1 fruit fly cellular context compared by ENCODE assay signal in genomic region chr2L:16706882-16707775, dm6.
TF ChIP-seq lines count a peak whose summit lies in the region.

No protein-coding gene starts in this region.

TF ChIP-seq in whole organism, embryonic, 481 proteins besides CTCF, POLR2A, EP300 and RAD21 (continued from another document and continues in another):
- TF ChIP-seq eyg (GFP tag; optimal IDR thresholded peaks at IDR 0.05; lab: Kevin White, UChicago) = no peak
- TF ChIP-seq Rx (GFP tag; IDR thresholded peaks at IDR 0.05; lab: Robert Waterston, UW) = no peak
- no peak for TF ChIP-seq Ets65A (GFP tag; lab: Kevin White, UChicago)
- no peak for TF ChIP-seq Usf (GFP tag; optimal IDR thresholded peaks at IDR 0.05; lab: Kevin White, UChicago)
- no peak for TF ChIP-seq CG8359 (GFP tag; optimal IDR thresholded peaks at IDR 0.05; lab: Kevin White, UChicago; ENCODE audit: borderline replicate concordance)
- no peak for TF ChIP-seq Tbp (GFP tag; optimal IDR thresholded peaks at IDR 0.05; lab: Kevin White, UChicago)
- no peak for TF ChIP-seq Neu2 (GFP tag; optimal IDR thresholded peaks at IDR 0.05; lab: Kevin White, UChicago; ENCODE audit: borderline replicate concordance)
- no peak for TF ChIP-seq salm (tag; optimal IDR thresholded peaks at IDR 0.05; lab: Kevin White, UChicago)
- TF ChIP-seq dysf (GFP tag; IDR thresholded peaks at IDR 0.05; lab: Robert Waterston, UW) = 0 out of 3 replicates have a peak, but pooled peaks have one; percentile 35
- TF ChIP-seq CG14014 (GFP tag; IDR thresholded peaks at IDR 0.05; lab: Robert Waterston, UW) = 0 out of 2 replicates have a peak, but pooled peaks have one; percentile 9
- TF ChIP-seq Hmr (GFP tag; optimal IDR thresholded peaks at IDR 0.05; lab: Kevin White, UChicago) = peak; percentile 2
- TF ChIP-seq H15 (GFP tag; IDR thresholded peaks at IDR 0.05; lab: Robert Waterston, UW) = no peak
- TF ChIP-seq eve (GFP tag; optimal IDR thresholded peaks at IDR 0.05; lab: Kevin White, UChicago) = no peak
- no peak for TF ChIP-seq Gug (GFP tag; IDR thresholded peaks at IDR 0.05; lab: Robert Waterston, UW)
- no peak for TF ChIP-seq CG7786 (GFP tag; optimal IDR thresholded peaks at IDR 0.05; lab: Kevin White, UChicago)
- no peak for TF ChIP-seq ato (GFP tag; IDR thresholded peaks at IDR 0.05; lab: Robert Waterston, UW; ENCODE audit: partially characterized antibody)
- TF ChIP-seq CG15696 (tag; optimal IDR thresholded peaks at IDR 0.05; lab: Kevin White, UChicago) = no peak
- no peak for TF ChIP-seq Taf1 (GFP tag; IDR thresholded peaks at IDR 0.05; lab: Robert Waterston, UW)
- TF ChIP-seq fu2 (GFP tag; optimal IDR thresholded peaks at IDR 0.05; lab: Kevin White, UChicago) = no peak
- TF ChIP-seq knrl (GFP tag; IDR thresholded peaks at IDR 0.05; lab: Robert Waterston, UW; ENCODE audit: partially characterized antibody) = no peak
- TF ChIP-seq Oli (tag; optimal IDR thresholded peaks at IDR 0.05; lab: Kevin White, UChicago) = peak; percentile 30
- peak; percentile 37 for TF ChIP-seq CG13624 (GFP tag; optimal IDR thresholded peaks at IDR 0.05; lab: Kevin White, UChicago)
- TF ChIP-seq CG17612 (GFP tag; IDR thresholded peaks at IDR 0.05; lab: Robert Waterston, UW) = no peak
- no peak for TF ChIP-seq Dip3 (GFP tag; optimal IDR thresholded peaks at IDR 0.05; lab: Kevin White, UChicago)
- TF ChIP-seq lov (optimal IDR thresholded peaks at IDR 0.05; lab: Kevin White, UChicago) = no peak
- TF ChIP-seq lov (GFP tag; IDR thresholded peaks at IDR 0.05; lab: Robert Waterston, UW) = no peak
- TF ChIP-seq CG5953 (GFP tag; IDR thresholded peaks at IDR 0.05; lab: Robert Waterston, UW) = no peak
- TF ChIP-seq Hr3 (GFP tag; optimal IDR thresholded peaks at IDR 0.05; lab: Kevin White, UChicago) = peak; percentile 17
- no peak for TF ChIP-seq CG12219 (GFP tag; optimal IDR thresholded peaks at IDR 0.05; lab: Kevin White, UChicago)
- no peak for TF ChIP-seq yki (optimal IDR thresholded peaks at IDR 0.05; lab: Kevin White, UChicago)
- no peak for TF ChIP-seq trem (tag; optimal IDR thresholded peaks at IDR 0.05; lab: Kevin White, UChicago)
- TF ChIP-seq CG9817 (tag; optimal IDR thresholded peaks at IDR 0.05; lab: Kevin White, UChicago) = no peak
- no peak for TF ChIP-seq CG8281 (tag; optimal IDR thresholded peaks at IDR 0.05; lab: Kevin White, UChicago)
- TF ChIP-seq Bteb2 (GFP tag; optimal IDR thresholded peaks at IDR 0.05; lab: Kevin White, UChicago) = no peak
- no peak for TF ChIP-seq croc (GFP tag; conservative IDR thresholded peaks at IDR 0.05; lab: Robert Waterston, UW)
- TF ChIP-seq Rfx (GFP tag; IDR thresholded peaks at IDR 0.05; lab: Robert Waterston, UW) = peak; percentile 59; the same call in 1 of the 2 replicates
- TF ChIP-seq CG17359 (tag; optimal IDR thresholded peaks at IDR 0.05; lab: Kevin White, UChicago) = no peak
- TF ChIP-seq CG13424 (tag; optimal IDR thresholded peaks at IDR 0.05; lab: Kevin White, UChicago) = no peak
- no peak for TF ChIP-seq CG2678 (tag; optimal IDR thresholded peaks at IDR 0.05; lab: Kevin White, UChicago)
- TF ChIP-seq caup (GFP tag; optimal IDR thresholded peaks at IDR 0.05; lab: Kevin White, UChicago; ENCODE audit: severe bottlenecking) = no peak
- TF ChIP-seq crc (GFP tag; optimal IDR thresholded peaks at IDR 0.05; lab: Kevin White, UChicago) = no peak
- no peak for TF ChIP-seq Fer3 (tag; optimal IDR thresholded peaks at IDR 0.05; lab: Kevin White, UChicago)
- TF ChIP-seq CG11456 (GFP tag; IDR thresholded peaks at IDR 0.05; lab: Robert Waterston, UW) = no peak; the same call in 2 of the 3 replicates
- TF ChIP-seq wor (GFP tag; IDR thresholded peaks at IDR 0.05; lab: Robert Waterston, UW) = no peak
- TF ChIP-seq CG7963 (GFP tag; IDR thresholded peaks at IDR 0.05; lab: Robert Waterston, UW; ENCODE audit: partially characterized antibody) = no peak
- TF ChIP-seq E2f2 (GFP tag; IDR thresholded peaks at IDR 0.05; lab: Robert Waterston, UW) = no peak
- no peak for TF ChIP-seq dm (GFP tag; optimal IDR thresholded peaks at IDR 0.05; lab: Kevin White, UChicago)
- no peak for TF ChIP-seq CG6254 (GFP tag; optimal IDR thresholded peaks at IDR 0.05; lab: Kevin White, UChicago)
- TF ChIP-seq crol (GFP tag; IDR thresholded peaks at IDR 0.05; lab: Robert Waterston, UW) = peak; percentile 48; the same call in 1 of the 2 replicates
- no peak for TF ChIP-seq CG18476 (GFP tag; optimal IDR thresholded peaks at IDR 0.05; lab: Kevin White, UChicago)
- peak; percentile 17 for TF ChIP-seq CG1529 (GFP tag; optimal IDR thresholded peaks at IDR 0.05; lab: Kevin White, UChicago)
- TF ChIP-seq CG9437 (GFP tag; optimal IDR thresholded peaks at IDR 0.05; lab: Kevin White, UChicago) = peak; percentile 14
- no peak for TF ChIP-seq bigmax (GFP tag; optimal IDR thresholded peaks at IDR 0.05; lab: Kevin White, UChicago)
- TF ChIP-seq CG6654 (GFP tag; optimal IDR thresholded peaks at IDR 0.05; lab: Kevin White, UChicago) = no peak
- peak; percentile 57 for TF ChIP-seq gem (tag; optimal IDR thresholded peaks at IDR 0.05; lab: Kevin White, UChicago)
- TF ChIP-seq Pdp1 (GFP tag; optimal IDR thresholded peaks at IDR 0.05; lab: Kevin White, UChicago) = peak in 1 of 2 experiments; percentile 91
- no peak for TF ChIP-seq tna (GFP tag; IDR thresholded peaks at IDR 0.05; lab: Robert Waterston, UW; ENCODE audit: partially characterized antibody)
- TF ChIP-seq CG10959 (GFP tag; IDR thresholded peaks at IDR 0.05; lab: Robert Waterston, UW) = no peak
- TF ChIP-seq CG30403 (GFP tag; optimal IDR thresholded peaks at IDR 0.05; lab: Kevin White, UChicago) = peak; percentile 24
- no peak for TF ChIP-seq Lhr (GFP tag; optimal IDR thresholded peaks at IDR 0.05; lab: Kevin White, UChicago)
- TF ChIP-seq CG6854 (GFP tag; optimal IDR thresholded peaks at IDR 0.05; lab: Kevin White, UChicago) = no peak
- no peak for TF ChIP-seq ase (GFP tag; IDR thresholded peaks at IDR 0.05; lab: Robert Waterston, UW)
- no peak for TF ChIP-seq CG15269 (tag; optimal IDR thresholded peaks at IDR 0.05; lab: Kevin White, UChicago)
- no peak for TF ChIP-seq maf-S (GFP tag; optimal IDR thresholded peaks at IDR 0.05; lab: Kevin White, UChicago)
- no peak for TF ChIP-seq CG10267 (tag; optimal IDR thresholded peaks at IDR 0.05; lab: Kevin White, UChicago)
- no peak for TF ChIP-seq NC2β (GFP tag; optimal IDR thresholded peaks at IDR 0.05; lab: Kevin White, UChicago)
- no peak for TF ChIP-seq CG16813 (GFP tag; IDR thresholded peaks at IDR 0.05; lab: Robert Waterston, UW; ENCODE audit: partially characterized antibody)
- TF ChIP-seq CG10462 (GFP tag; optimal IDR thresholded peaks at IDR 0.05; lab: Kevin White, UChicago) = no peak
- no peak for TF ChIP-seq NFAT (GFP tag; IDR thresholded peaks at IDR 0.05; lab: Robert Waterston, UW)
- no peak for TF ChIP-seq Hey (tag; optimal IDR thresholded peaks at IDR 0.05; lab: Kevin White, UChicago)
- no peak for TF ChIP-seq Bdp1 (GFP tag; optimal IDR thresholded peaks at IDR 0.05; lab: Kevin White, UChicago)
- no peak for TF ChIP-seq CG13296 (GFP tag; optimal IDR thresholded peaks at IDR 0.05; lab: Kevin White, UChicago)
- no peak for TF ChIP-seq mirr (GFP tag; optimal IDR thresholded peaks at IDR 0.05; lab: Kevin White, UChicago)
- no peak for TF ChIP-seq CG3407 (GFP tag; optimal IDR thresholded peaks at IDR 0.05; lab: Kevin White, UChicago)
- TF ChIP-seq Chrac-16 (GFP tag; optimal IDR thresholded peaks at IDR 0.05; lab: Kevin White, UChicago) = no peak
- TF ChIP-seq Dip2 (GFP tag; IDR thresholded peaks at IDR 0.05; lab: Robert Waterston, UW) = no peak
- no peak for TF ChIP-seq ems (GFP tag; optimal IDR thresholded peaks at IDR 0.05; lab: Kevin White, UChicago)
- TF ChIP-seq CG3847 (GFP tag; IDR thresholded peaks at IDR 0.05; lab: Robert Waterston, UW) = 0 out of 2 replicates have a peak, but pooled peaks have one; percentile 12
- no peak for TF ChIP-seq CG6175 (GFP tag; IDR thresholded peaks at IDR 0.05; lab: Robert Waterston, UW)
- TF ChIP-seq CG31224 (GFP tag; IDR thresholded peaks at IDR 0.05; lab: Robert Waterston, UW) = no peak
- TF ChIP-seq gcm (GFP tag; optimal IDR thresholded peaks at IDR 0.05; lab: Kevin White, UChicago) = peak; percentile 2
- no peak for TF ChIP-seq usp (GFP tag; optimal IDR thresholded peaks at IDR 0.05; lab: Kevin White, UChicago)
- no peak for TF ChIP-seq mld (GFP tag; IDR thresholded peaks at IDR 0.05; lab: Robert Waterston, UW; ENCODE audit: partially characterized antibody)
- TF ChIP-seq chinmo (GFP tag; IDR thresholded peaks at IDR 0.05; lab: Robert Waterston, UW; ENCODE audit: partially characterized antibody) = no peak
- TF ChIP-seq Ssrp (tag; optimal IDR thresholded peaks at IDR 0.05; lab: Kevin White, UChicago) = peak; percentile 3
- no peak for TF ChIP-seq CG34376 (GFP tag; optimal IDR thresholded peaks at IDR 0.05; lab: Kevin White, UChicago)
- no peak for TF ChIP-seq CG17385 (GFP tag; optimal IDR thresholded peaks at IDR 0.05; lab: Kevin White, UChicago)
- TF ChIP-seq hb (GFP tag; IDR thresholded peaks at IDR 0.05; lab: Robert Waterston, UW; ENCODE audit: partially characterized antibody) = no peak
- no peak for TF ChIP-seq CG12071 (GFP tag; optimal IDR thresholded peaks at IDR 0.05; lab: Kevin White, UChicago)
- TF ChIP-seq cad (GFP tag; optimal IDR thresholded peaks at IDR 0.05; lab: Kevin White, UChicago) = no peak
- TF ChIP-seq ro (GFP tag; IDR thresholded peaks at IDR 0.05; lab: Robert Waterston, UW) = no peak
- TF ChIP-seq CG33213 (GFP tag; optimal IDR thresholded peaks at IDR 0.05; lab: Kevin White, UChicago) = no peak
- TF ChIP-seq CG10147 (GFP tag; optimal IDR thresholded peaks at IDR 0.05; lab: Kevin White, UChicago) = no peak
- TF ChIP-seq ssp (GFP tag; IDR thresholded peaks at IDR 0.05; lab: Robert Waterston, UW) = no peak
- TF ChIP-seq cas (GFP tag; IDR thresholded peaks at IDR 0.05; lab: Robert Waterston, UW) = no peak
- TF ChIP-seq CG12104 (GFP tag; optimal IDR thresholded peaks at IDR 0.05; lab: Kevin White, UChicago) = no peak
- TF ChIP-seq CG3995 (GFP tag; optimal IDR thresholded peaks at IDR 0.05; lab: Kevin White, UChicago) = no peak
- no peak for TF ChIP-seq nau (GFP tag; optimal IDR thresholded peaks at IDR 0.05; lab: Kevin White, UChicago)
- no peak for TF ChIP-seq hkb (optimal IDR thresholded peaks at IDR 0.05; lab: Kevin White, UChicago)
- 0 out of 2 replicates have a peak, but pooled peaks have one; percentile 21 for TF ChIP-seq hkb (GFP tag; IDR thresholded peaks at IDR 0.05; lab: Robert Waterston, UW)
- no peak for TF ChIP-seq CG6791 (GFP tag; IDR thresholded peaks at IDR 0.05; lab: Robert Waterston, UW; ENCODE audit: partially characterized antibody)
- TF ChIP-seq Dfd (GFP tag; optimal IDR thresholded peaks at IDR 0.05; lab: Kevin White, UChicago) = no peak
- TF ChIP-seq HLH54F (GFP tag; optimal IDR thresholded peaks at IDR 0.05; lab: Kevin White, UChicago) = peak; percentile 21
- no peak for TF ChIP-seq Dp (GFP tag; optimal IDR thresholded peaks at IDR 0.05; lab: Kevin White, UChicago)
- TF ChIP-seq tap (tag; optimal IDR thresholded peaks at IDR 0.05; lab: Kevin White, UChicago) = no peak
- TF ChIP-seq Abd-B (GFP tag; optimal IDR thresholded peaks at IDR 0.05; lab: Kevin White, UChicago) = no peak
- no peak for TF ChIP-seq insv (GFP tag; optimal IDR thresholded peaks at IDR 0.05; lab: Kevin White, UChicago)
- TF ChIP-seq CG6683 (GFP tag; optimal IDR thresholded peaks at IDR 0.05; lab: Kevin White, UChicago) = no peak
- TF ChIP-seq so (GFP tag; IDR thresholded peaks at IDR 0.05; lab: Robert Waterston, UW) = no peak
- peak; percentile 54 for TF ChIP-seq grn (GFP tag; optimal IDR thresholded peaks at IDR 0.05; lab: Kevin White, UChicago)
- TF ChIP-seq Ravus (GFP tag; IDR thresholded peaks at IDR 0.05; lab: Robert Waterston, UW) = no peak
- TF ChIP-seq Hmx (GFP tag; optimal IDR thresholded peaks at IDR 0.05; lab: Kevin White, UChicago) = no peak
- no peak for TF ChIP-seq cg (GFP tag; optimal IDR thresholded peaks at IDR 0.05; lab: Kevin White, UChicago)
- TF ChIP-seq YL-1 (GFP tag; optimal IDR thresholded peaks at IDR 0.05; lab: Kevin White, UChicago) = no peak
- no peak for TF ChIP-seq Gsc (GFP tag; IDR thresholded peaks at IDR 0.05; lab: Robert Waterston, UW)
- TF ChIP-seq CG2120 (GFP tag; optimal IDR thresholded peaks at IDR 0.05; lab: Kevin White, UChicago) = peak; percentile 6
- TF ChIP-seq z (GFP tag; IDR thresholded peaks at IDR 0.05; lab: Robert Waterston, UW) = no peak
- TF ChIP-seq CG14710 (tag; optimal IDR thresholded peaks at IDR 0.05; lab: Kevin White, UChicago) = no peak
- no peak for TF ChIP-seq CG6765 (GFP tag; optimal IDR thresholded peaks at IDR 0.05; lab: Kevin White, UChicago)
- TF ChIP-seq CG12659 (GFP tag; optimal IDR thresholded peaks at IDR 0.05; lab: Kevin White, UChicago) = peak; percentile 24
- no peak for TF ChIP-seq Hr39 (optimal IDR thresholded peaks at IDR 0.05; lab: Kevin White, UChicago)
- TF ChIP-seq sqz (GFP tag; optimal IDR thresholded peaks at IDR 0.05; lab: Kevin White, UChicago) = no peak
- 0 out of 3 replicates have a peak, but pooled peaks have one; percentile 28 for TF ChIP-seq Dbx (GFP tag; IDR thresholded peaks at IDR 0.05; lab: Robert Waterston, UW)
- no peak for TF ChIP-seq kni (GFP tag; optimal IDR thresholded peaks at IDR 0.05; lab: Kevin White, UChicago)
- no peak for TF ChIP-seq btn (GFP tag; optimal IDR thresholded peaks at IDR 0.05; lab: Kevin White, UChicago)
- TF ChIP-seq CG34224 (GFP tag; IDR thresholded peaks at IDR 0.05; lab: Robert Waterston, UW; ENCODE audit: partially characterized antibody) = no peak
- TF ChIP-seq CG12769 (tag; optimal IDR thresholded peaks at IDR 0.05; lab: Kevin White, UChicago) = peak; percentile 88
- no peak for TF ChIP-seq CG11085 (GFP tag; IDR thresholded peaks at IDR 0.05; lab: Robert Waterston, UW)
- TF ChIP-seq GATAe (GFP tag; conservative IDR thresholded peaks at IDR 0.05; lab: Robert Waterston, UW) = no peak
- peak; percentile 22; the same call in 1 of the 2 replicates for TF ChIP-seq sisA (GFP tag; IDR thresholded peaks at IDR 0.05; lab: Robert Waterston, UW)
- TF ChIP-seq amos (GFP tag; IDR thresholded peaks at IDR 0.05; lab: Robert Waterston, UW; ENCODE audit: partially characterized antibody) = no peak
- no peak for TF ChIP-seq CG10654 (GFP tag; optimal IDR thresholded peaks at IDR 0.05; lab: Kevin White, UChicago)
- no peak for TF ChIP-seq NfI (GFP tag; optimal IDR thresholded peaks at IDR 0.05; lab: Kevin White, UChicago)
- no peak for TF ChIP-seq otp (GFP tag; IDR thresholded peaks at IDR 0.05; lab: Robert Waterston, UW)
- TF ChIP-seq Hr51 (GFP tag; optimal IDR thresholded peaks at IDR 0.05; lab: Kevin White, UChicago) = peak in 1 of 2 experiments; percentile 52
